Fruit fly (Drosophila melanogaster) whole organism, embryonic: ENCODE results near the gene CG43121.

Experiments used
- C15 ChIP-seq: fragments of 200-800 bp; sonication (Bioruptor generic); IDR thresholded peaks from 3 replicates; pipeline ENCODE4 v1.3.6; 2022; ENCODE audit warnings: missing biosample characterization, missing genetic modification characterization
- CG1024 ChIP-seq: fragments of 200-800 bp; sonication (Bioruptor generic); IDR thresholded peaks from 2 replicates; pipeline ENCODE4 v1.3.6; 2022; ENCODE audit warnings: missing biosample characterization, missing genetic modification characterization
- CG11723 ChIP-seq: fragments of 200-800 bp; sonication (Bioruptor generic); optimal IDR thresholded peaks from 2 replicates; lab custom pipeline; 2017; ENCODE audit warnings: missing biosample characterization, mild to moderate bottlenecking, missing genetic modification characterization
- CG15073 ChIP-seq: fragments of 200-800 bp; sonication (Bioruptor generic); optimal IDR thresholded peaks from 2 replicates; lab custom pipeline; 2016; ENCODE audit warnings: missing biosample characterization, missing genetic modification characterization
- CG15601 ChIP-seq: fragments of 200-800 bp; sonication (Bioruptor generic); optimal IDR thresholded peaks from 3 replicates; lab custom pipeline; 2019; ENCODE audit warnings: missing biosample characterization, mild to moderate bottlenecking, missing genetic modification characterization, moderate library complexity
- CG15696 ChIP-seq: fragments of 200-800 bp; sonication (Bioruptor generic); optimal IDR thresholded peaks from 2 replicates; lab custom pipeline; 2019; ENCODE audit warnings: missing biosample characterization, mild to moderate bottlenecking, missing genetic modification characterization, moderate library complexity
- CG16815 ChIP-seq: fragments of 200-800 bp; sonication (Bioruptor generic); optimal IDR thresholded peaks from 3 replicates; lab custom pipeline; 2017; ENCODE audit warnings: missing biosample characterization, mild to moderate bottlenecking, missing genetic modification characterization
- CG17359 ChIP-seq: fragments of 200-800 bp; sonication (Bioruptor generic); optimal IDR thresholded peaks from 3 replicates; lab custom pipeline; 2018; ENCODE audit warnings: missing biosample characterization, mild to moderate bottlenecking, missing genetic modification characterization, moderate library complexity
- CG17361 ChIP-seq: fragments of 200-800 bp; sonication (Bioruptor generic); IDR thresholded peaks from 3 replicates; pipeline ENCODE4 v1.3.6; 2022; ENCODE audit warnings: missing biosample characterization, missing genetic modification characterization
- CG2875 ChIP-seq: fragments of 200-800 bp; sonication (Bioruptor generic); optimal IDR thresholded peaks from 2 replicates; lab custom pipeline; 2017; ENCODE audit warnings: missing biosample characterization, mild to moderate bottlenecking, missing genetic modification characterization, missing genetic modification reagents
- CG30403 ChIP-seq: fragments of 200-800 bp; sonication (Bioruptor generic); optimal IDR thresholded peaks from 3 replicates; lab custom pipeline; 2016; ENCODE audit warnings: missing biosample characterization, missing genetic modification characterization
- CG32772 ChIP-seq: fragments of 200-800 bp; sonication (Bioruptor generic); IDR thresholded peaks from 2 replicates; pipeline ENCODE4 v1.3.6; 2022; ENCODE audit warnings: missing biosample characterization, missing genetic modification characterization
- CG34376 ChIP-seq: fragments of 200-800 bp; sonication (Bioruptor generic); optimal IDR thresholded peaks from 2 replicates; lab custom pipeline; 2018; ENCODE audit warnings: missing biosample characterization, mild to moderate bottlenecking, missing genetic modification characterization
- CG4360 ChIP-seq: fragments of 200-800 bp; sonication (Bioruptor generic); IDR thresholded peaks from 2 replicates; pipeline ENCODE4 v1.3.6; 2022; ENCODE audit warnings: missing biosample characterization, missing genetic modification characterization
- CG4404 ChIP-seq: fragments of 200-800 bp; sonication (Bioruptor generic); IDR thresholded peaks from 2 replicates; pipeline ENCODE4 v1.3.6; 2022; ENCODE audit warnings: missing biosample characterization, missing genetic modification characterization
- CG4424 ChIP-seq: fragments of 200-800 bp; sonication (Bioruptor generic); optimal IDR thresholded peaks from 3 replicates; lab custom pipeline; 2016; ENCODE audit warnings: missing biosample characterization, missing genetic modification characterization
- CG7556 ChIP-seq: fragments of 200-800 bp; sonication (Bioruptor generic); optimal IDR thresholded peaks from 2 replicates; lab custom pipeline; 2017; ENCODE audit warnings: missing biosample characterization, mild to moderate bottlenecking, missing genetic modification characterization
- CG7745 ChIP-seq: fragments of 200-800 bp; sonication (Bioruptor generic); optimal IDR thresholded peaks from 2 replicates; lab custom pipeline; 2018; ENCODE audit warnings: missing biosample characterization, mild to moderate bottlenecking, missing genetic modification characterization, moderate library complexity
- CG7963 ChIP-seq: fragments of 200-800 bp; sonication (Bioruptor generic); IDR thresholded peaks from 3 replicates; pipeline ENCODE4 v1.3.6; 2022; ENCODE audit warnings: missing biosample characterization, missing genetic modification characterization; ENCODE audit not compliant: partially characterized antibody
- CG9609 ChIP-seq: fragments of 200-800 bp; sonication (Bioruptor generic); optimal IDR thresholded peaks from 3 replicates; lab custom pipeline; 2016; ENCODE audit warnings: missing biosample characterization, missing genetic modification characterization
- CG9727 ChIP-seq: fragments of 200-800 bp; sonication (Bioruptor generic); optimal IDR thresholded peaks from 3 replicates; lab custom pipeline; 2017; ENCODE audit warnings: missing biosample characterization, mild to moderate bottlenecking, missing genetic modification characterization
- CG9797 ChIP-seq: fragments of 200-800 bp; sonication (Bioruptor generic); optimal IDR thresholded peaks from 3 replicates; lab custom pipeline; 2018; ENCODE audit warnings: missing biosample characterization, mild to moderate bottlenecking, missing genetic modification characterization
- D19A ChIP-seq: fragments of 200-800 bp; optimal IDR thresholded peaks from 3 replicates; lab custom pipeline; 2019; ENCODE audit warnings: missing biosample characterization, mild to moderate bottlenecking, missing genetic modification characterization, moderate library complexity
- Fer1 ChIP-seq: fragments of 200-800 bp; sonication (Bioruptor generic); optimal IDR thresholded peaks from 2 replicates; lab custom pipeline; 2017; ENCODE audit warnings: missing biosample characterization, mild to moderate bottlenecking, missing genetic modification characterization
- Gsc ChIP-seq: fragments of 200-800 bp; sonication (Bioruptor generic); IDR thresholded peaks from 2 replicates; pipeline ENCODE4 v1.3.6; 2022; ENCODE audit warnings: missing biosample characterization, missing genetic modification characterization
- HmgZ ChIP-seq: fragments of 200-800 bp; sonication (Bioruptor generic); optimal IDR thresholded peaks from 2 replicates; lab custom pipeline; 2018; ENCODE audit warnings: missing biosample characterization, mild to moderate bottlenecking, missing genetic modification characterization
- Lhr ChIP-seq: fragments of 200-800 bp; sonication (Bioruptor generic); optimal IDR thresholded peaks from 3 replicates; lab custom pipeline; 2017; ENCODE audit warnings: mild to moderate bottlenecking, missing biosample characterization, missing genetic modification reagents, missing genetic modification characterization
- Med ChIP-seq: fragments of 200-800 bp; sonication (Bioruptor generic); peaks from one replicate; lab custom pipeline; 2016; ENCODE audit warnings: missing biosample characterization, missing genetic modification characterization, mild to moderate bottlenecking, inconsistent platforms, moderate library complexity
- Optix ChIP-seq: fragments of 200-800 bp; sonication (Bioruptor generic); IDR thresholded peaks from 3 replicates; pipeline ENCODE4 v1.3.6; 2022; ENCODE audit warnings: missing biosample characterization, missing genetic modification characterization
- Sin3A ChIP-seq: fragments of >200 bp; optimal IDR thresholded peaks from 2 replicates; lab custom pipeline; 2018
- amos ChIP-seq: fragments of 200-800 bp; sonication (Bioruptor generic); IDR thresholded peaks from 2 replicates; pipeline ENCODE4 v1.3.6; 2022; ENCODE audit warnings: missing biosample characterization, missing genetic modification characterization; ENCODE audit not compliant: partially characterized antibody
- dan ChIP-seq: fragments of 200-800 bp; sonication (Bioruptor generic); IDR thresholded peaks from 2 replicates; pipeline ENCODE4 v1.3.6; 2022; ENCODE audit warnings: missing biosample characterization, missing genetic modification characterization
- dmrt99B ChIP-seq: fragments of 200-800 bp; sonication (Bioruptor generic); optimal IDR thresholded peaks from 2 replicates; lab custom pipeline; 2018; ENCODE audit warnings: missing biosample characterization, mild to moderate bottlenecking, missing genetic modification characterization, moderate library complexity
- jigr1 ChIP-seq: fragments of 200-800 bp; sonication (Bioruptor generic); IDR thresholded peaks from 3 replicates; pipeline ENCODE4 v1.3.6; 2022; ENCODE audit warnings: missing biosample characterization, missing genetic modification characterization
- kay ChIP-seq: fragments of 200-800 bp; sonication (Bioruptor generic); optimal IDR thresholded peaks from 2 replicates; lab custom pipeline; 2016; ENCODE audit warnings: missing biosample characterization, missing genetic modification characterization
- ken ChIP-seq: fragments of 200-800 bp; sonication (Bioruptor generic); IDR thresholded peaks from 3 replicates; pipeline ENCODE4 v1.3.6; 2022; ENCODE audit warnings: missing biosample characterization, missing genetic modification characterization
- lbe ChIP-seq: fragments of 200-800 bp; sonication (Bioruptor generic); optimal IDR thresholded peaks from 2 replicates; lab custom pipeline; 2016; ENCODE audit warnings: missing biosample characterization, mild to moderate bottlenecking, missing genetic modification characterization
- nerfin-1 ChIP-seq: fragments of 200-800 bp; sonication (Bioruptor generic); optimal IDR thresholded peaks from 3 replicates; lab custom pipeline; 2019; ENCODE audit warnings: missing biosample characterization, mild to moderate bottlenecking, missing genetic modification characterization, moderate library complexity
- pros ChIP-seq: fragments of 200-800 bp; sonication (Bioruptor generic); optimal IDR thresholded peaks from 3 replicates; lab custom pipeline; 2019; ENCODE audit warnings: missing biosample characterization, mild to moderate bottlenecking, missing genetic modification characterization, moderate library complexity
- scrt ChIP-seq: fragments of 200-800 bp; sonication (Bioruptor generic); optimal IDR thresholded peaks from 2 replicates; lab custom pipeline; 2018; ENCODE audit warnings: missing biosample characterization, mild to moderate bottlenecking, missing genetic modification characterization, moderate library complexity
- ttk ChIP-seq: fragments of 200-800 bp; sonication (Bioruptor generic); IDR thresholded peaks from 2 replicates; pipeline ENCODE4 v2.1.2; 2022; ENCODE audit warnings: missing biosample characterization, missing genetic modification characterization
- wdn ChIP-seq: fragments of 200-800 bp; sonication (Bioruptor generic); IDR thresholded peaks from 2 replicates; pipeline ENCODE4 v1.3.6; 2022; ENCODE audit warnings: missing biosample characterization, missing genetic modification characterization
- zen2 ChIP-seq: fragments of 200-800 bp; sonication (Bioruptor generic); IDR thresholded peaks from 3 replicates; pipeline ENCODE4 v1.3.6; 2022; ENCODE audit warnings: missing biosample characterization, missing genetic modification characterization; ENCODE audit not compliant: partially characterized antibody

Gene CG43121

DNA sequence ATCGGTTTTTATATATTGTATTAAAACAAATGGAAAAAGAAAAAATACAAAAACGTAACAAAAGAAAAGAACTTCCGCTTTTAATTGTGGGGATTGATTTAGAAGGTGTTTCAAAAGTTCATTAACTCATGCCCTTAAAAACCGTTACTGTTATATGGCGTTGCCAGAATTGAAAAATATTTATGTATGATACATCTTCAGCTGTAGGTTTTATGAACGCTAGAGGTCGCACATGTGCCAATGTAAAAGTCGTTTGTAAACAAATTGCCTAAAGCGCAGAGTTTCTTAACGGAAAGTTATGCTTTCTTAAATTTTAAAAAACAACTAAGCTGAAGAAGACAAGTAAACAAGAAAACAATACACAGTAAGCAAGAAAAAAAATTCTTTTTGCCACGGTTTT, 691 bp downstream of the CG43121 start (continued):
- TF ChIP-seq CG15696 (tag; lab: Kevin White, UChicago) (peak; percentile 28), CG7963 (GFP tag; lab: Robert Waterston, UW) (no peak), CG16815 (GFP tag; lab: Kevin White, UChicago) (no peak), Lhr (GFP tag; lab: Kevin White, UChicago) (peak; percentile 81), jigr1 (GFP tag; lab: Robert Waterston, UW) (no peak), CG30403 (GFP tag; lab: Kevin White, UChicago) (no peak), CG15601 (peak; percentile 32), Gsc (GFP tag; lab: Robert Waterston, UW) (no peak), CG9727 (no peak), CG7745 (tag; lab: Kevin White, UChicago) (no peak), D19A (tag; lab: Kevin White, UChicago) (peak; percentile 26), kay (GFP tag; lab: Kevin White, UChicago) (peak; percentile 9), CG15073 (GFP tag; lab: Kevin White, UChicago) (peak; percentile 75), wdn (GFP tag; lab: Robert Waterston, UW) (no peak), CG4424 (GFP tag; lab: Kevin White, UChicago) (no peak), Fer1 (GFP tag; lab: Kevin White, UChicago) (no peak), HmgZ (tag; lab: Kevin White, UChicago) (peak; percentile 24), zen2 (no peak), dan (no peak), nerfin-1 (tag; lab: Kevin White, UChicago) (no peak), CG11723 (GFP tag; lab: Kevin White, UChicago) (no peak), dmrt99B (tag; lab: Kevin White, UChicago) (no peak), pros (GFP tag; lab: Kevin White, UChicago) (no peak), lbe (GFP tag; lab: Kevin White, UChicago) (no peak), CG9797 (GFP tag; lab: Kevin White, UChicago) (no peak), ken (no peak), amos (peak; percentile 43), C15 (no peak), ttk (GFP tag; lab: Robert Waterston, UW) (no peak), CG4404 (GFP tag; lab: Robert Waterston, UW) (no peak), CG4360 (GFP tag; lab: Robert Waterston, UW) (no peak), Optix (GFP tag; lab: Robert Waterston, UW) (no peak), CG32772 (GFP tag; lab: Robert Waterston, UW) (no peak), Sin3A (lab: Kevin White, UChicago) (no peak), CG2875 (GFP tag; lab: Kevin White, UChicago) (no peak), CG34376 (GFP tag; lab: Kevin White, UChicago) (no peak), CG7556 (GFP tag; lab: Kevin White, UChicago) (no peak), CG1024 (GFP tag; lab: Robert Waterston, UW) (no peak), CG17361 (GFP tag; lab: Robert Waterston, UW) (0 out of 3 replicates have a peak, but pooled peaks have one; percentile 28), Med (peak; percentile 88), scrt (GFP tag; lab: Kevin White, UChicago) (no peak), CG9609 (GFP tag; lab: Kevin White, UChicago) (no peak), CG17359 (peak; percentile 15)
